Fruit fly (Drosophila melanogaster) whole organism, embryonic: ENCODE measurements around the gene CG31542.

Experiments
- CG10979 ChIP-seq: fragments of 200-800 bp; sonication (Bioruptor generic); optimal IDR thresholded peaks from 2 replicates; lab custom pipeline; 2018; ENCODE audit warnings: missing biosample characterization, mild to moderate bottlenecking, missing genetic modification characterization, moderate library complexity
- CG11093 ChIP-seq: fragments of 200-800 bp; sonication (Bioruptor generic); IDR thresholded peaks from 3 replicates; pipeline ENCODE4 v1.3.6; 2022; ENCODE audit warnings: missing biosample characterization, missing genetic modification characterization
- CG12744 ChIP-seq: fragments of 200-800 bp; sonication (Bioruptor generic); optimal IDR thresholded peaks from 2 replicates; lab custom pipeline; 2016; ENCODE audit warnings: missing biosample characterization, missing genetic modification characterization
- CG16813 ChIP-seq: fragments of 200-800 bp; sonication (Bioruptor generic); IDR thresholded peaks from 3 replicates; pipeline ENCODE4 v1.3.6; 2022; ENCODE audit warnings: missing biosample characterization, missing genetic modification characterization; ENCODE audit not compliant: partially characterized antibody
- CG34422 ChIP-seq: fragments of 200-800 bp; sonication (Bioruptor generic); IDR thresholded peaks from 3 replicates; pipeline ENCODE4 v1.3.6; 2022; ENCODE audit warnings: missing biosample characterization, missing genetic modification characterization
- CG8924 ChIP-seq: fragments of 200-800 bp; optimal IDR thresholded peaks from 3 replicates; lab custom pipeline; 2019; ENCODE audit warnings: missing biosample characterization, mild to moderate bottlenecking, missing genetic modification characterization, moderate library complexity
- Dll ChIP-seq: fragments of 200-800 bp; sonication (Bioruptor generic); IDR thresholded peaks from 4 replicates; pipeline ENCODE4 v1.3.6; 2022; ENCODE audit warnings: missing biosample characterization, missing genetic modification characterization; ENCODE audit not compliant: partially characterized antibody
- Ptx1 ChIP-seq: fragments of 200-800 bp; sonication (Bioruptor generic); IDR thresholded peaks from 2 replicates; pipeline ENCODE4 v1.3.6; 2022; ENCODE audit warnings: missing biosample characterization, missing genetic modification characterization
- chn ChIP-seq: fragments of 200-800 bp; sonication (Bioruptor generic); optimal IDR thresholded peaks from 2 replicates; lab custom pipeline; 2016; ENCODE audit warnings: missing biosample characterization, missing genetic modification characterization
- ci ChIP-seq: fragments of 200-800 bp; sonication (Bioruptor generic); IDR thresholded peaks from 3 replicates; pipeline ENCODE4 v1.3.6; 2022; ENCODE audit warnings: missing biosample characterization, missing genetic modification characterization
- emc ChIP-seq: fragments of 200-800 bp; sonication (Bioruptor generic); optimal IDR thresholded peaks from 2 replicates; lab custom pipeline; 2016; ENCODE audit warnings: missing biosample characterization, missing genetic modification characterization
- mam ChIP-seq: fragments of 200-800 bp; sonication (Bioruptor generic); optimal IDR thresholded peaks from 3 replicates; lab custom pipeline; 2016; ENCODE audit warnings: missing biosample characterization, missing genetic modification characterization
- sens-2 ChIP-seq: fragments of 200-800 bp; sonication (Bioruptor generic); IDR thresholded peaks from 2 replicates; pipeline ENCODE4 v1.3.6; 2022; ENCODE audit warnings: missing biosample characterization, missing genetic modification characterization
- sisA ChIP-seq: fragments of 200-800 bp; sonication (Bioruptor generic); IDR thresholded peaks from 2 replicates; pipeline ENCODE4 v1.3.6; 2022; ENCODE audit warnings: missing biosample characterization, missing genetic modification characterization

DNA sequence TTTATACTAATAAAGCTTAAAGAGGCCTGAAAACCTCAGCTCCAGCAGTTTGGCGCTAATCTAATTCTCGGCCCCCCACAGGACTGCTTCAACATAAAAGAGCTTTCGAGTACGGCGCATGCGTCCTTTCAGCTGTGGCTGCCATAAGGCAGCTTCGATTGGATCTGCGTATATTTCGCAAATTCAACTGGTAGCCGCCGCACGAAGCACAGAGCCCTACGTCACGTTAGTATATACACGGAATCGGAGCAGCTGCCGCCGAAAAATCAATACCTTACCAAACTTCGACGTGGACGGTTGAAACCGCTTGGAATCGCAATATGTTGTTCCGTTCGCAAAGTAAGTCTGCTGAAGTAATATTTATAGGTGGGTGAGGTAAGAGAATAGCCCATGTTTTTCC, 7.3 kb downstream of the CG31542 start, which contains the start of gene 7B2:
- no peak for TF ChIP-seq CG34422 (GFP tag; lab: Robert Waterston, UW)
- TF ChIP-seq CG12744 (GFP tag; lab: Kevin White, UChicago) = no peak
- TF ChIP-seq sens-2 = no peak
- TF ChIP-seq CG8924 (tag; lab: Kevin White, UChicago) = no peak
- no peak for TF ChIP-seq CG11093
- no peak for TF ChIP-seq Dll (GFP tag; lab: Robert Waterston, UW)
- no peak for TF ChIP-seq chn (GFP tag; lab: Kevin White, UChicago)
- TF ChIP-seq mam (GFP tag; lab: Kevin White, UChicago) = no peak
- no peak for TF ChIP-seq emc (GFP tag; lab: Kevin White, UChicago)
- no peak for TF ChIP-seq Ptx1 (GFP tag; lab: Robert Waterston, UW)
- no peak for TF ChIP-seq ci (GFP tag; lab: Robert Waterston, UW)
- no peak for TF ChIP-seq CG10979 (tag; lab: Kevin White, UChicago)
- no peak for TF ChIP-seq sisA (GFP tag; lab: Robert Waterston, UW)
- no peak for TF ChIP-seq CG16813 (GFP tag; lab: Robert Waterston, UW)
